Worm (Caenorhabditis elegans) whole organism, L1 larva: ENCODE data around the gene igcm-2.

Experiments
- C34B4.2 ChIP-seq: sonication (generic microtip); optimal IDR thresholded peaks from 2 replicates; lab custom pipeline; 2017; ENCODE audit warnings: mild to moderate bottlenecking, missing genetic modification characterization, missing compliant biosample characterization
- Y116A8C.19 ChIP-seq: sonication (generic microtip); optimal IDR thresholded peaks from 2 replicates; lab custom pipeline; 2016; ENCODE audit warnings: missing compliant biosample characterization, missing genetic modification characterization, borderline replicate concordance
- aha-1 ChIP-seq: fragments of 150-350 bp; optimal IDR thresholded peaks from 2 replicates; lab custom pipeline; 2014; ENCODE audit warnings: missing biosample characterization, missing genetic modification characterization
- alr-1 ChIP-seq: fragments of 200-800 bp; sonication (Bioruptor generic); optimal IDR thresholded peaks from 2 replicates; lab custom pipeline; 2018; ENCODE audit warnings: borderline replicate concordance, mild to moderate bottlenecking, missing genetic modification characterization, missing compliant biosample characterization
- ama-1 ChIP-seq: fragments of 150-350 bp; optimal IDR thresholded peaks from 2 replicates; lab custom pipeline; 2014
- ceh-82 ChIP-seq, 3 experiments: fragments of 150-350 bp in 1 of 3; sonication (generic microtip) in 2 of 3; optimal IDR thresholded peaks; 2 replicates each; lab custom pipeline; 2014 to 2017; ENCODE audit warnings: missing biosample characterization in 3 of 3, missing genetic modification characterization in 3 of 3
- ceh-90 ChIP-seq: sonication (generic microtip); optimal IDR thresholded peaks from 2 replicates; lab custom pipeline; 2016; ENCODE audit warnings: missing genetic modification characterization, missing compliant biosample characterization
- dpl-1 ChIP-seq, 3 experiments: fragments of 150-350 bp in 2 of 3; sonication (generic microtip) in 1 of 3; optimal IDR thresholded peaks; 2 replicates each; lab custom pipeline; 2014 to 2017; ENCODE audit warnings: missing biosample characterization in 3 of 3, missing genetic modification characterization in 3 of 3, missing genetic modification reagents in 3 of 3
- efl-1 ChIP-seq, 4 experiments: fragments of 150-350 bp; optimal IDR thresholded peaks in 3 of 4; peaks in 1 of 4; 1 replicate in 1 of 4; 2 replicates in 3 of 4; lab custom pipeline; 2014; ENCODE audit warnings: missing biosample characterization in 2 of 4, missing genetic modification characterization in 2 of 4, missing genetic modification reagents in 2 of 4
- elt-2 ChIP-seq: sonication (generic microtip); optimal IDR thresholded peaks from 2 replicates; lab custom pipeline; 2016; ENCODE audit warnings: missing genetic modification characterization, mild to moderate bottlenecking, inconsistent platforms, missing compliant biosample characterization, missing genetic modification reagents
- fkh-10 ChIP-seq: sonication (generic microtip); optimal IDR thresholded peaks from 2 replicates; lab custom pipeline; 2017; ENCODE audit warnings: missing biosample characterization, missing genetic modification reagents, missing genetic modification characterization
- fos-1 ChIP-seq: fragments of 150-350 bp; optimal IDR thresholded peaks from 2 replicates; lab custom pipeline; 2014; ENCODE audit warnings: missing biosample characterization, missing genetic modification characterization
- grh-1 ChIP-seq: fragments of 200-800 bp; sonication (Bioruptor generic); IDR thresholded peaks from 2 replicates; pipeline ENCODE4 v1.3.6; 2022; ENCODE audit warnings: missing genetic modification reagents, missing genetic modification characterization, missing compliant biosample characterization
- hlh-4 ChIP-seq: sonication (generic microtip); optimal IDR thresholded peaks from 2 replicates; lab custom pipeline; 2016; ENCODE audit warnings: mild to moderate bottlenecking, missing genetic modification characterization, missing compliant biosample characterization
- hpl-2 ChIP-seq: fragments of 150-350 bp; optimal IDR thresholded peaks from 2 replicates; lab custom pipeline; 2014; ENCODE audit warnings: missing biosample characterization, missing genetic modification reagents, missing genetic modification characterization
- lin-14 ChIP-seq: fragments of 200-800 bp; sonication (Bioruptor generic); optimal IDR thresholded peaks from 2 replicates; lab custom pipeline; 2018; ENCODE audit warnings: mild to moderate bottlenecking, missing genetic modification characterization, moderate library complexity, missing compliant biosample characterization
- lin-39 ChIP-seq: fragments of 150-350 bp; optimal IDR thresholded peaks from 2 replicates; lab custom pipeline; 2014; ENCODE audit warnings: missing biosample characterization, missing genetic modification reagents, missing genetic modification characterization
- lsy-2 ChIP-seq, 2 experiments: fragments of 150-350 bp; optimal IDR thresholded peaks; 2 replicates each; lab custom pipeline; 2014; ENCODE audit warnings: missing biosample characterization in 2 of 2, missing genetic modification characterization in 2 of 2
- mdl-1 ChIP-seq, 2 experiments: fragments of 150-350 bp; optimal IDR thresholded peaks; 2 replicates each; lab custom pipeline; 2014 to 2017; ENCODE audit warnings: missing biosample characterization in 2 of 2, missing genetic modification characterization in 2 of 2, inconsistent platforms in 1 of 2
- nhr-11 ChIP-seq: fragments of 150-350 bp; optimal IDR thresholded peaks from 2 replicates; lab custom pipeline; 2014; ENCODE audit warnings: missing biosample characterization, missing genetic modification characterization
- nhr-12 ChIP-seq: sonication (generic microtip); optimal IDR thresholded peaks from 2 replicates; lab custom pipeline; 2017; ENCODE audit warnings: missing biosample characterization, missing genetic modification characterization
- nhr-20 ChIP-seq: sonication (generic microtip); optimal IDR thresholded peaks from 2 replicates; lab custom pipeline; 2016; ENCODE audit warnings: mild to moderate bottlenecking, missing genetic modification characterization, missing compliant biosample characterization
- nhr-28 ChIP-seq: fragments of 150-350 bp; optimal IDR thresholded peaks from 2 replicates; lab custom pipeline; 2014; ENCODE audit warnings: missing biosample characterization, missing genetic modification characterization
- nhr-47 ChIP-seq: sonication (generic microtip); optimal IDR thresholded peaks from 2 replicates; lab custom pipeline; 2016; ENCODE audit warnings: mild to moderate bottlenecking, missing genetic modification characterization, moderate library complexity, missing compliant biosample characterization
- nhr-71 ChIP-seq: sonication (generic microtip); optimal IDR thresholded peaks from 2 replicates; lab custom pipeline; 2016; ENCODE audit warnings: mild to moderate bottlenecking, missing genetic modification characterization, moderate library complexity, missing compliant biosample characterization
- nhr-76 ChIP-seq: sonication (generic microtip); optimal IDR thresholded peaks from 2 replicates; lab custom pipeline; 2017; ENCODE audit warnings: missing biosample characterization, missing genetic modification characterization
- nhr-77 ChIP-seq: fragments of 150-350 bp; optimal IDR thresholded peaks from 2 replicates; lab custom pipeline; 2014; ENCODE audit warnings: missing biosample characterization, missing genetic modification characterization
- nhr-84 ChIP-seq: sonication (generic microtip); optimal IDR thresholded peaks from 2 replicates; lab custom pipeline; 2017; ENCODE audit warnings: missing biosample characterization, missing genetic modification characterization
- nhr-90 ChIP-seq: sonication (generic microtip); optimal IDR thresholded peaks from 2 replicates; lab custom pipeline; 2016; ENCODE audit warnings: mild to moderate bottlenecking, missing genetic modification characterization, missing compliant biosample characterization; ENCODE audit not compliant: poor library complexity
- rnt-1 ChIP-seq: sonication (generic microtip); optimal IDR thresholded peaks from 2 replicates; lab custom pipeline; 2016; ENCODE audit warnings: mild to moderate bottlenecking, missing genetic modification characterization, moderate library complexity, missing compliant biosample characterization
- snu-23 ChIP-seq: sonication (generic microtip); optimal IDR thresholded peaks from 2 replicates; lab custom pipeline; 2016; ENCODE audit warnings: missing genetic modification characterization, missing compliant biosample characterization
- sox-4 ChIP-seq: sonication (generic microtip); optimal IDR thresholded peaks from 2 replicates; lab custom pipeline; 2016; ENCODE audit warnings: missing genetic modification characterization, missing compliant biosample characterization
- sup-37 ChIP-seq: fragments of 200-800 bp; sonication (Bioruptor generic); optimal IDR thresholded peaks from 2 replicates; lab custom pipeline; 2018; ENCODE audit warnings: mild to moderate bottlenecking, missing genetic modification characterization, missing compliant biosample characterization
- swsn-7 ChIP-seq: sonication (generic microtip); optimal IDR thresholded peaks from 2 replicates; lab custom pipeline; 2016; ENCODE audit warnings: missing genetic modification characterization, missing compliant biosample characterization
- tlp-1 ChIP-seq: fragments of 150-350 bp; optimal IDR thresholded peaks from 2 replicates; lab custom pipeline; 2014; ENCODE audit warnings: missing biosample characterization, missing genetic modification characterization
- unc-62 ChIP-seq: fragments of 150-350 bp; optimal IDR thresholded peaks from 2 replicates; lab custom pipeline; 2014; ENCODE audit warnings: missing biosample characterization, missing genetic modification reagents, missing genetic modification characterization
- unc-86 ChIP-seq: sonication (generic microtip); optimal IDR thresholded peaks from 2 replicates; lab custom pipeline; 2016; ENCODE audit warnings: missing genetic modification characterization, missing compliant biosample characterization
- unc-98 ChIP-seq: fragments of 200-800 bp; sonication (Bioruptor generic); IDR thresholded peaks from 2 replicates; pipeline ENCODE4 v1.3.6; 2022; ENCODE audit warnings: missing genetic modification characterization, missing compliant biosample characterization
- zag-1 ChIP-seq: fragments of 150-350 bp; optimal IDR thresholded peaks from 2 replicates; lab custom pipeline; 2014; ENCODE audit warnings: missing biosample characterization, missing genetic modification characterization
- zip-4 ChIP-seq: fragments of 200-800 bp; sonication (Bioruptor generic); optimal IDR thresholded peaks from 2 replicates; lab custom pipeline; 2018; ENCODE audit warnings: mild to moderate bottlenecking, missing genetic modification characterization, moderate library complexity, missing compliant biosample characterization
- ztf-4 ChIP-seq: fragments of 150-350 bp; optimal IDR thresholded peaks from 2 replicates; lab custom pipeline; 2014; ENCODE audit warnings: missing biosample characterization, missing genetic modification characterization

Gene igcm-2

ce11 chrX:6405905-6406304, 14.5 kb upstream of the igcm-2 start:
- TF ChIP-seq ceh-82 (tag; optimal IDR thresholded peaks at IDR 0.05; lab: Kevin White, UChicago), result no peak
- TF ChIP-seq unc-62 (GFP tag; lab: Kevin White, UChicago), result no peak

ce11 chrX:6403122-6403521, 11.7 kb upstream of the igcm-2 start, which contains the start of gene glt-4:
Gene glt-4, plus strand, starts transcription at chrX:6403422.
- TF ChIP-seq nhr-11 (tag; lab: Kevin White, UChicago) (no peak), zag-1 (tag; lab: Kevin White, UChicago) (no peak), nhr-47 (tag; lab: Kevin White, UChicago) (no peak), ceh-82 (tag; optimal IDR thresholded peaks at IDR 0.05; lab: Kevin White, UChicago) (no peak), swsn-7 (no peak), tlp-1 (tag; lab: Kevin White, UChicago) (no peak), unc-98 (GFP tag; lab: Robert Waterston, UW) (no peak), lin-39 (no peak), ztf-4 (tag; lab: Kevin White, UChicago) (no peak), ceh-90 (tag; lab: Kevin White, UChicago) (no peak), fkh-10 (no peak), efl-1 (optimal IDR thresholded peaks at IDR 0.05; lab: Kevin White, UChicago) (no peak), efl-1 (GFP tag; optimal IDR thresholded peaks at IDR 0.05 in 1 of 2; lab: Kevin White, UChicago) (no peak), rnt-1 (tag; lab: Kevin White, UChicago) (no peak), sup-37 (no peak), zip-4 (GFP tag; lab: Kevin White, UChicago) (no peak), C34B4.2 (tag; lab: Kevin White, UChicago) (no peak), nhr-12 (tag; lab: Kevin White, UChicago) (no peak), hpl-2 (GFP tag; lab: Kevin White, UChicago) (no peak), fos-1 (tag; lab: Kevin White, UChicago) (no peak)

ce11 chrX:6399450-6399849, 8.1 kb upstream of the igcm-2 start:
- no peak for TF ChIP-seq dpl-1 (GFP tag; optimal IDR thresholded peaks at IDR 0.05; lab: Kevin White, UChicago)
- no peak for TF ChIP-seq nhr-90 (tag; lab: Kevin White, UChicago)
- TF ChIP-seq nhr-77, result no peak
- peak; percentile 57 for TF ChIP-seq rnt-1 (tag; lab: Kevin White, UChicago)
- no peak for TF ChIP-seq ama-1 (lab: Kevin White, UChicago)
- TF ChIP-seq alr-1 (tag; lab: Kevin White, UChicago), result no peak
- TF ChIP-seq unc-86 (tag; lab: Kevin White, UChicago), result no peak
- no peak for TF ChIP-seq mdl-1 (tag; optimal IDR thresholded peaks at IDR 0.05; lab: Kevin White, UChicago)
- TF ChIP-seq ceh-82 (tag; optimal IDR thresholded peaks at IDR 0.05; lab: Kevin White, UChicago), result no peak
- TF ChIP-seq sox-4, result no peak
- peak; percentile 49 for TF ChIP-seq lin-14
- TF ChIP-seq snu-23, result no peak
- peak; percentile 17 for TF ChIP-seq nhr-71 (tag; lab: Kevin White, UChicago)
- TF ChIP-seq nhr-28 (tag; lab: Kevin White, UChicago), result no peak
- TF ChIP-seq, all 84 proteins: peak for 3

ce11 chrX:6388639-6389038, 2.8 kb downstream of the igcm-2 start:
- TF ChIP-seq sox-4 (no peak), ceh-90 (tag; lab: Kevin White, UChicago) (no peak), Y116A8C.19 (tag; lab: Kevin White, UChicago) (no peak), nhr-76 (tag; lab: Kevin White, UChicago) (no peak)
- TF ChIP-seq, all 84 proteins: peak for 0

- no peak for TF ChIP-seq aha-1 (tag; lab: Kevin White, UChicago)
- TF ChIP-seq nhr-12 (tag; lab: Kevin White, UChicago), result no peak
- TF ChIP-seq alr-1 (tag; lab: Kevin White, UChicago), result no peak
- no peak for TF ChIP-seq hlh-4
- no peak for TF ChIP-seq grh-1 (GFP tag; lab: Robert Waterston, UW)
- TF ChIP-seq nhr-76 (tag; lab: Kevin White, UChicago), result no peak
- TF ChIP-seq ztf-4 (tag; lab: Kevin White, UChicago), result no peak
- TF ChIP-seq nhr-28 (tag; lab: Kevin White, UChicago), result no peak
- TF ChIP-seq nhr-20 (tag; lab: Kevin White, UChicago), result no peak
- no peak for TF ChIP-seq fos-1 (tag; lab: Kevin White, UChicago)
- TF ChIP-seq elt-2, result no peak
- no peak for TF ChIP-seq nhr-84 (tag; lab: Kevin White, UChicago)
- no peak for TF ChIP-seq lsy-2 (tag; optimal IDR thresholded peaks at IDR 0.05; lab: Kevin White, UChicago)
These were observed 6.2 kb downstream of the igcm-2 start, which contains the start of gene igdb-3 for ce11 chrX:6385185-6385584. Gene igdb-3, plus strand, starts transcription at chrX:6385485.
